Fruit fly (Drosophila melanogaster) S2 (cell line): ENCODE results near the gene CG11857.

Source experiments
- CG8478 ChIP-seq: fragments of >200 bp; optimal IDR thresholded peaks from 2 replicates; lab custom pipeline; 2018
- CTCF ChIP-seq, 2 experiments: fragments of >200 bp; optimal IDR thresholded peaks; 2 replicates each; lab custom pipeline; 2018

DNA sequence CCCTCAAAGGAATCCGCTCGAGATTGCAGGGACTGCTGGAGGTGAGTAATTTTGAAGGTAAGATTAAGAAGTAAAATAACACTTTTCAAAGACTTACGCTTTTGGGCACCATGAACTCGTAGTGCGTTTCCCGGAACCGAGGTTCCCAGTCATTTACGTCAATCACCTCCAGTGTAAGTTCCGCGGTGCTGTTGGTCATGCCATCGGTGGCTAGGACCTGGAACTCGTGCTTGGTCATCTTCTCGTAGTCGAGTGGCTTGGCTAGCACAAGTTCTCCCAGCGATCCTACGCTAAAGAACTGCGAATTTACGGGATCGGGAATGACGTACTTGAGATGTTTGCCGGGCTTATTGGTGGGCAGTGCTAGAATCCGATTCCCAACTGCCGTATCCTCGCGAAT is 33.2 kb upstream of the CG11857 start:
- TF ChIP-seq CTCF (optimal IDR thresholded peaks at IDR 0.05; lab: Kevin White, UChicago) (no peak), CG8478 (lab: Kevin White, UChicago) (no peak)
